Fruit fly (Drosophila melanogaster): ENCODE data around the gene CG4045.
A peak's percentile ranks its signal among the peaks of the same experiment; 100 is the strongest.

CG4045 gene

DNA sequence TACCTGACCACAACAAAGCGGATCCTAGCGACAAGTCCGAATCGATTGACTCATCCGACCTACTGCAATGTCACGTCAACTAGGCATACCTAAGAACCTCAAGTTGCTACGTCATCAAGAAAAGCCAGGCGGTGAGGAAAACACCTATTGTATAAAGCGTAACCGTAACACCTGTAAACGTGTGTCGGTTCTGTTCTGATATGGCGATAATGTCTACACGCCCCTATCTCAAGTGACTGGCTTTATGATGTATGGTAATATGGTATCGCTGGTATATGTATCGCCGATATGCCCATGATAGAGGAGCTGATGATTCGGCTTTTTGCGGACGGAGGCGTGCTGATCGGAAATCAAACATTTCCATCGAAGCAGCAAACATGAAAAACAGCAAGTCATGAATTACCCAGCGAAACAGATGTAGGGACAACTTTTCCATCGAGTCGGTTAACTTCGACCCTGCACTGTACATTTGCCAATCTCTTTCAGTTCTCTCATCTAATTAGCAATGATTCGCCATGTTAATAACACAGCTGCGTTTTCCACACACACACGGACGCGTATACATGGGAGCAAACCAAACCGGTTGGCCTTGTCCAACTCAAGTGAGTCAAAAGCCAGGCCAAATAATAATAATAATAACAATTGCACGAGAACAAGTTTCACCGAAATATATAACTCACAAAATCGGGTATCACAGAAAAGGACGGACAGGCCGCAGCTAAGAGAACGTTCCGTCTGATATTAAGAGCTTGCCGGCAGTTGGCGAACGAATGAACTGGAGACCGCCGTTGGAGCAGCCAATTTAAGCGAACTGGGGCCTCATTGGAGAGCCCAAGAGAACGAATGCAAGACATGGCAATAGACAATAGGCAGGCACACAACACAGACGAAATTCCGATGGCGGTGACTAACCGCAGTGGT, 5.7 kb downstream of the CG4045 start (continued):
- TF ChIP-seq seq (GFP tag; IDR thresholded peaks at IDR 0.05) (no peak), Fer1 (GFP tag; optimal IDR thresholded peaks at IDR 0.05) (no peak), CG10321 (GFP tag; IDR thresholded peaks at IDR 0.05) (no peak), CG11398 (GFP tag; optimal IDR thresholded peaks at IDR 0.05) (no peak), mld (GFP tag; IDR thresholded peaks at IDR 0.05; ENCODE audit: partially characterized antibody) (no peak), CG1603 (tag; optimal IDR thresholded peaks at IDR 0.05) (no peak), CG34422 (GFP tag; IDR thresholded peaks at IDR 0.05) (no peak), Dbx (GFP tag; IDR thresholded peaks at IDR 0.05) (no peak), Trl (optimal IDR thresholded peaks at IDR 0.05) (peak; percentile 12 to 54), Trl (GFP tag; optimal IDR thresholded peaks at IDR 0.05) (no peak), CG13894 (tag; optimal IDR thresholded peaks at IDR 0.05) (peak; percentile 42), CG32772 (GFP tag; IDR thresholded peaks at IDR 0.05) (no peak), CG10565 (GFP tag; optimal IDR thresholded peaks at IDR 0.05) (no peak), amos (GFP tag; IDR thresholded peaks at IDR 0.05; ENCODE audit: partially characterized antibody) (0 out of 2 replicates have a peak, but pooled peaks have one; percentile 6), HLHmδ (GFP tag; optimal IDR thresholded peaks at IDR 0.05) (no peak), slou (GFP tag; optimal IDR thresholded peaks at IDR 0.05) (no peak), CTCF (GFP tag; optimal IDR thresholded peaks at IDR 0.05) (no peak), ems (GFP tag; optimal IDR thresholded peaks at IDR 0.05) (no peak), kay (GFP tag; optimal IDR thresholded peaks at IDR 0.05) (no peak), CG7745 (tag; optimal IDR thresholded peaks at IDR 0.05) (no peak), CG43689 (GFP tag; IDR thresholded peaks at IDR 0.05) (no peak), BEAF-32 (GFP tag; optimal IDR thresholded peaks at IDR 0.05) (no peak), stc (GFP tag; IDR thresholded peaks at IDR 0.05) (no peak), Asciz (GFP tag; optimal IDR thresholded peaks at IDR 0.05) (no peak), Pdp1 (GFP tag; optimal IDR thresholded peaks at IDR 0.05) (peak in 1 of 2 experiments; percentile 71), dm (GFP tag; optimal IDR thresholded peaks at IDR 0.05) (no peak), CG31388 (GFP tag; optimal IDR thresholded peaks at IDR 0.05) (no peak), Sry-β (GFP tag; optimal IDR thresholded peaks at IDR 0.05) (no peak), CG15479 (GFP tag; optimal IDR thresholded peaks at IDR 0.05) (no peak), zf30C (GFP tag; optimal IDR thresholded peaks at IDR 0.05) (no peak), trh (GFP tag; optimal IDR thresholded peaks at IDR 0.05) (no peak), CG14667 (GFP tag; IDR thresholded peaks at IDR 0.05) (no peak), CG15696 (tag; optimal IDR thresholded peaks at IDR 0.05) (no peak), Hr51 (GFP tag; optimal IDR thresholded peaks at IDR 0.05) (no peak), mirr (GFP tag; optimal IDR thresholded peaks at IDR 0.05) (peak; percentile 43), CG12659 (GFP tag; optimal IDR thresholded peaks at IDR 0.05) (no peak), CrebB (tag; optimal IDR thresholded peaks at IDR 0.05) (no peak), CG4360 (GFP tag; IDR thresholded peaks at IDR 0.05) (no peak), Awh (GFP tag; IDR thresholded peaks at IDR 0.05) (no peak), CG13296 (GFP tag; optimal IDR thresholded peaks at IDR 0.05) (no peak), bigmax (GFP tag; optimal IDR thresholded peaks at IDR 0.05) (no peak), pzg (GFP tag; optimal IDR thresholded peaks at IDR 0.05) (no peak), Hmr (GFP tag; optimal IDR thresholded peaks at IDR 0.05) (no peak), CG31441 (GFP tag; IDR thresholded peaks at IDR 0.05) (no peak), schlank (tag; optimal IDR thresholded peaks at IDR 0.05) (no peak), E2f1 (GFP tag; IDR thresholded peaks at IDR 0.05) (no peak), zfh2 (GFP tag; optimal IDR thresholded peaks at IDR 0.05) (no peak), rib (GFP tag; IDR thresholded peaks at IDR 0.05) (no peak), Eip74EF (GFP tag; optimal IDR thresholded peaks at IDR 0.05) (no peak)

Data from whole organism, embryonic.